Fruit fly (Drosophila melanogaster): ENCODE data around the gene CG10208.
A peak's percentile ranks its signal among the peaks of the same experiment; 100 is the strongest.

The CG10208 gene

dm6 chr3R:23786768-23787631 lies 13.1 kb upstream of the CG10208 start (continued):
- peak; percentile 32 for TF ChIP-seq achi (GFP tag; optimal IDR thresholded peaks at IDR 0.05)
- TF ChIP-seq CG8632 (GFP tag; optimal IDR thresholded peaks at IDR 0.05), result no peak
- no peak for TF ChIP-seq Lpt (GFP tag; optimal IDR thresholded peaks at IDR 0.05)
- peak; percentile 12 for TF ChIP-seq lz (GFP tag; optimal IDR thresholded peaks at IDR 0.05)
- TF ChIP-seq CG11294 (GFP tag; IDR thresholded peaks at IDR 0.05), result peak; percentile 49; the same call in 1 of the 2 replicates
- no peak for TF ChIP-seq Blimp-1 (GFP tag; optimal IDR thresholded peaks at IDR 0.05)
- TF ChIP-seq CG6792 (GFP tag; optimal IDR thresholded peaks at IDR 0.05), result no peak
- peak; percentile 65 for TF ChIP-seq CG7368 (GFP tag; optimal IDR thresholded peaks at IDR 0.05)
- TF ChIP-seq CG11762 (GFP tag; optimal IDR thresholded peaks at IDR 0.05; ENCODE audit: insufficient read depth), result peak; percentile 20
- peak; percentile 5 for TF ChIP-seq CG9139 (GFP tag; optimal IDR thresholded peaks at IDR 0.05)
- no peak for TF ChIP-seq Smox (GFP tag; optimal IDR thresholded peaks at IDR 0.05)
- peak; percentile 50 for TF ChIP-seq CG32006 (GFP tag; optimal IDR thresholded peaks at IDR 0.05)
- TF ChIP-seq esn (GFP tag; optimal IDR thresholded peaks at IDR 0.05), result no peak
- no peak for TF ChIP-seq Hr39 (GFP tag; optimal IDR thresholded peaks at IDR 0.05)
- TF ChIP-seq fd59A (GFP tag; optimal IDR thresholded peaks at IDR 0.05), result peak; percentile 35
- no peak for TF ChIP-seq dac (GFP tag; optimal IDR thresholded peaks at IDR 0.05)
- TF ChIP-seq Hr4 (GFP tag; optimal IDR thresholded peaks at IDR 0.05), result peak; percentile 25
- peak; percentile 71 for TF ChIP-seq Gug (GFP tag; IDR thresholded peaks at IDR 0.05)
- peak; percentile 42 for TF ChIP-seq Eip75B (GFP tag; optimal IDR thresholded peaks at IDR 0.05)
- peak; percentile 44 for TF ChIP-seq CG6808 (GFP tag; optimal IDR thresholded peaks at IDR 0.05)
- TF ChIP-seq CG8119 (GFP tag; IDR thresholded peaks at IDR 0.05), result 0 out of 3 replicates have a peak, but pooled peaks have one; percentile 24
- no peak for TF ChIP-seq CG11902 (GFP tag; optimal IDR thresholded peaks at IDR 0.05)
- TF ChIP-seq CG3919 (GFP tag; optimal IDR thresholded peaks at IDR 0.05), result peak; percentile 83
- TF ChIP-seq CG16779 (tag; optimal IDR thresholded peaks at IDR 0.05), result no peak
- peak; percentile 23 for TF ChIP-seq Met (GFP tag; optimal IDR thresholded peaks at IDR 0.05)
- TF ChIP-seq OdsH (GFP tag; optimal IDR thresholded peaks at IDR 0.05), result peak; percentile 24
- no peak for TF ChIP-seq svp (GFP tag)

dm6 chr3R:23784925-23785680 lies 11.2 kb upstream of the CG10208 start:
- TF ChIP-seq CG32006 (GFP tag; optimal IDR thresholded peaks at IDR 0.05) (no peak), CG9139 (GFP tag; optimal IDR thresholded peaks at IDR 0.05) (peak; percentile 20), dac (GFP tag; optimal IDR thresholded peaks at IDR 0.05) (no peak), spab (GFP tag; optimal IDR thresholded peaks at IDR 0.05) (peak; percentile 26), CG8319 (GFP tag; optimal IDR thresholded peaks at IDR 0.05) (no peak), CG16779 (tag; optimal IDR thresholded peaks at IDR 0.05) (no peak), acj6 (GFP tag; optimal IDR thresholded peaks at IDR 0.05) (no peak), CG10631 (GFP tag; optimal IDR thresholded peaks at IDR 0.05) (no peak), CG3919 (GFP tag; optimal IDR thresholded peaks at IDR 0.05) (peak; percentile 16), ss (GFP tag; optimal IDR thresholded peaks at IDR 0.05) (peak; percentile 36 to 56), CG6276 (GFP tag; optimal IDR thresholded peaks at IDR 0.05) (peak; percentile 38), Met (GFP tag; optimal IDR thresholded peaks at IDR 0.05) (no peak), CG6808 (GFP tag; optimal IDR thresholded peaks at IDR 0.05) (peak; percentile 55), Blimp-1 (GFP tag; optimal IDR thresholded peaks at IDR 0.05) (peak; percentile 91), CG8632 (GFP tag; optimal IDR thresholded peaks at IDR 0.05) (no peak), CG11762 (GFP tag; optimal IDR thresholded peaks at IDR 0.05; ENCODE audit: insufficient read depth) (no peak), pdm3 (GFP tag; optimal IDR thresholded peaks at IDR 0.05) (no peak), CG7368 (GFP tag; optimal IDR thresholded peaks at IDR 0.05) (no peak), CG11294 (GFP tag; IDR thresholded peaks at IDR 0.05) (no peak), Sox15 (GFP tag; optimal IDR thresholded peaks at IDR 0.05) (no peak), svp (GFP tag) (no peak), salr (GFP tag; optimal IDR thresholded peaks at IDR 0.05) (no peak), Hr4 (GFP tag; optimal IDR thresholded peaks at IDR 0.05) (no peak)

Measured in whole organism, prepupa.